Worm (Caenorhabditis elegans) whole organism, L3 larva: ENCODE data around the gene K08D10.13.

Source experiments
- R02D3.7 ChIP-seq: fragments of 150-350 bp; optimal IDR thresholded peaks from 2 replicates; lab custom pipeline; 2014; ENCODE audit warnings: missing biosample characterization, missing genetic modification characterization
- ama-1 ChIP-seq: fragments of 150-350 bp; optimal IDR thresholded peaks from 2 replicates; lab custom pipeline; 2018
- elt-1 ChIP-seq: fragments of 150-350 bp; optimal IDR thresholded peaks from 2 replicates; lab custom pipeline; 2014; ENCODE audit warnings: missing biosample characterization, missing genetic modification characterization
- elt-2 ChIP-seq: sonication (generic microtip); optimal IDR thresholded peaks from 2 replicates; lab custom pipeline; 2016; ENCODE audit warnings: missing genetic modification reagents, mild to moderate bottlenecking, missing genetic modification characterization, missing compliant biosample characterization
- mdl-1 ChIP-seq: fragments of 150-350 bp; optimal IDR thresholded peaks from 2 replicates; lab custom pipeline; 2014; ENCODE audit warnings: missing biosample characterization, missing genetic modification characterization
- nhr-12 ChIP-seq: fragments of 150-350 bp; optimal IDR thresholded peaks from 2 replicates; lab custom pipeline; 2014; ENCODE audit warnings: missing biosample characterization, missing genetic modification characterization
- nhr-237 ChIP-seq: fragments of 150-350 bp; optimal IDR thresholded peaks from 2 replicates; lab custom pipeline; 2014; ENCODE audit warnings: missing biosample characterization, missing genetic modification characterization
- nhr-28 ChIP-seq: fragments of 150-350 bp; optimal IDR thresholded peaks from 2 replicates; lab custom pipeline; 2014; ENCODE audit warnings: missing biosample characterization, missing genetic modification characterization
- ztf-11 ChIP-seq: fragments of 150-350 bp; optimal IDR thresholded peaks from 2 replicates; lab custom pipeline; 2014; ENCODE audit warnings: missing biosample characterization, missing genetic modification characterization

DNA sequence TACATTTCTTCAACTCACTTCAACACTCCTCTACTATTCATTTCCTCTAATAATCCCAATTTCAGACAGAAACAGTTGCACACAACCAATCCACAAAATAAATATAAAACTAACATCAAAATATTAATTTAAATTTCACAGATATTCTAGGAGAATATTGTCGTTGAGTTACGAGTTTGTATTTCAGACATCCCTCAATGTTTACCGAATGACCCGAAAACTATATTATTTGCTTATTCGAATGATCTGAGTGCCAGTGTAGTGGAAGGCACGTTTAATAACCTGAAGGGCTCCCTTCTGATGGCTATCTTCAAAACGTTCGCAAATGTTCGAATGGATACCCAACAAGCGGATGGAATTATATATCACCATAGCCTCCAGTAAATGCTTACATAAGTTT lies 26.6 kb downstream of the K08D10.13 start, which contains the start of gene R07C12.3:
- no peak for TF ChIP-seq nhr-12 (tag; lab: Kevin White, UChicago)
- TF ChIP-seq elt-1 (tag; lab: Kevin White, UChicago) = no peak
- no peak for TF ChIP-seq elt-2 (tag; lab: Kevin White, UChicago)
- no peak for TF ChIP-seq nhr-28 (tag; lab: Kevin White, UChicago)
- TF ChIP-seq nhr-237 (tag; lab: Kevin White, UChicago) = no peak
- TF ChIP-seq R02D3.7 (tag; lab: Kevin White, UChicago) = no peak
- no peak for TF ChIP-seq mdl-1 (tag; lab: Kevin White, UChicago)
- TF ChIP-seq ama-1 = no peak
- no peak for TF ChIP-seq ztf-11 (tag; lab: Kevin White, UChicago)
